Fruit fly (Drosophila melanogaster): ENCODE data around the gene ttk.

The ttk gene

dm6 chr3R:31744044-31744652, 30.5 kb downstream of the ttk start, which contains the start of gene CG1896 (continued):
- TF ChIP-seq CG9215 (GFP tag; IDR thresholded peaks at IDR 0.05) (no peak), HLH4C (GFP tag; IDR thresholded peaks at IDR 0.05; ENCODE audit: partially characterized antibody) (no peak), luna (GFP tag; optimal IDR thresholded peaks at IDR 0.05) (no peak), E2f1 (GFP tag; IDR thresholded peaks at IDR 0.05) (peak; percentile 42; the same call in 1 of the 2 replicates), CG34224 (GFP tag; IDR thresholded peaks at IDR 0.05; ENCODE audit: partially characterized antibody) (peak; percentile 13; the same call in 1 of the 3 replicates), CG18619 (GFP tag; optimal IDR thresholded peaks at IDR 0.05) (no peak), stc (GFP tag; IDR thresholded peaks at IDR 0.05) (peak; percentile 54), CG12769 (tag; optimal IDR thresholded peaks at IDR 0.05) (no peak), HmgD (GFP tag; optimal IDR thresholded peaks at IDR 0.05) (no peak), Hr39 (optimal IDR thresholded peaks at IDR 0.05) (no peak), CG12155 (GFP tag; optimal IDR thresholded peaks at IDR 0.05) (peak; percentile 38), CG7556 (GFP tag; optimal IDR thresholded peaks at IDR 0.05) (peak; percentile 10), Fer3 (tag; optimal IDR thresholded peaks at IDR 0.05) (peak; percentile 30), zfh1 (GFP tag; IDR thresholded peaks at IDR 0.05) (peak; percentile 71; the same call in 2 of the 3 replicates), CG17912 (GFP tag; optimal IDR thresholded peaks at IDR 0.05) (no peak), CG32767 (GFP tag; IDR thresholded peaks at IDR 0.05) (peak; percentile 49; the same call in 1 of the 2 replicates), ttk (GFP tag; IDR thresholded peaks at IDR 0.05) (peak; percentile 78; the same call in 1 of the 2 replicates), zf30C (GFP tag; optimal IDR thresholded peaks at IDR 0.05) (no peak), gfzf (GFP tag; optimal IDR thresholded peaks at IDR 0.05) (no peak), CG15601 (tag; optimal IDR thresholded peaks at IDR 0.05) (peak; percentile 32), crp (GFP tag; optimal IDR thresholded peaks at IDR 0.05) (no peak), CG10267 (tag; optimal IDR thresholded peaks at IDR 0.05) (peak; percentile 90), NC2β (GFP tag; optimal IDR thresholded peaks at IDR 0.05) (no peak), zen (tag; optimal IDR thresholded peaks at IDR 0.05) (no peak), Hr78 (GFP tag; optimal IDR thresholded peaks at IDR 0.05) (no peak), kni (GFP tag; optimal IDR thresholded peaks at IDR 0.05) (no peak), nerfin-1 (tag; optimal IDR thresholded peaks at IDR 0.05) (peak; percentile 21), danr (GFP tag; IDR thresholded peaks at IDR 0.05) (no peak), ftz-f1 (GFP tag; optimal IDR thresholded peaks at IDR 0.05) (peak; percentile 48), CG12104 (GFP tag; optimal IDR thresholded peaks at IDR 0.05) (peak; percentile 25), CG4617 (GFP tag; optimal IDR thresholded peaks at IDR 0.05; ENCODE audit: borderline replicate concordance) (peak; percentile 40), Atf6 (GFP tag; IDR thresholded peaks at IDR 0.05) (no peak), CG11456 (GFP tag; IDR thresholded peaks at IDR 0.05) (0 out of 3 replicates have a peak, but pooled peaks have one; percentile 41), yki (optimal IDR thresholded peaks at IDR 0.05) (no peak), CG4820 (GFP tag; optimal IDR thresholded peaks at IDR 0.05) (peak; percentile 5), Lhr (GFP tag; optimal IDR thresholded peaks at IDR 0.05) (no peak), hb (GFP tag; IDR thresholded peaks at IDR 0.05; ENCODE audit: partially characterized antibody) (no peak), oc (tag; optimal IDR thresholded peaks at IDR 0.05) (peak; percentile 1), CG12744 (GFP tag; optimal IDR thresholded peaks at IDR 0.05) (no peak), run (tag; optimal IDR thresholded peaks at IDR 0.05) (no peak), Bdp1 (GFP tag; optimal IDR thresholded peaks at IDR 0.05) (no peak), CG11093 (GFP tag; IDR thresholded peaks at IDR 0.05) (no peak), CG17829 (tag; optimal IDR thresholded peaks at IDR 0.05) (peak; percentile 50), CG16815 (GFP tag; optimal IDR thresholded peaks at IDR 0.05) (no peak), MESR4 (GFP tag; optimal IDR thresholded peaks at IDR 0.05) (peak; percentile 45), Gsc (GFP tag; IDR thresholded peaks at IDR 0.05) (no peak), ara (GFP tag; IDR thresholded peaks at IDR 0.05) (no peak), al (GFP tag; IDR thresholded peaks at IDR 0.05) (no peak), hth (optimal IDR thresholded peaks at IDR 0.05) (no peak), CG11723 (GFP tag; optimal IDR thresholded peaks at IDR 0.05) (no peak)

Measured in whole organism, embryonic.